Worm (Caenorhabditis elegans): ENCODE results near the gene oac-11.

Gene oac-11

DNA sequence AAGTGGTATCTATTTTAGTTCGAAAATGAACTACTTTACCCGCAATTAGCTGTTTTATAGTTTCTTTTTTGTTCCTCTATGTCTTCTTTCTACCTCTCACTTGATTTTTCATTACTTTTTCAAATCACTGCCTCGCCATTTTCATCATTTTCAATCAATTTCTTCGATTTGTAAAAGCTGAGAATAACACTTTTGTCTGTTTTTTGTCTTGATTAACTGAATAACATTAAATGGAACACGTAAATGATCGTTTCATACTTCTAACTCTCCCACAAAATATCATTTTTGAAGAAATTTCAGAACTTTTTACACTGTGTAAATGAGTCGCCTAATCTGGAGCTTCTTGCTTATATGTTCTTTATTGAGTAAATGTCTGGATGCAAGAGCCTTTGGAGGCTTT is 40.4 kb upstream of the oac-11 start, which contains the start of gene F53C3.4:
Gene F53C3.4, plus strand, starts transcription at position 301 of the 400 bp plus-strand sequence.
- TF ChIP-seq ces-1 (GFP tag; optimal IDR thresholded peaks at IDR 0.05) (no peak), zip-2 (tag; optimal IDR thresholded peaks at IDR 0.05) (no peak), fos-1 (tag; optimal IDR thresholded peaks at IDR 0.05) (no peak), set-16 (GFP tag; IDR thresholded peaks at IDR 0.05) (no peak), egl-27 (tag; optimal IDR thresholded peaks at IDR 0.05) (no peak), F49E8.2 (tag; optimal IDR thresholded peaks at IDR 0.05; ENCODE audit: borderline replicate concordance) (no peak), gei-8 (GFP tag; optimal IDR thresholded peaks at IDR 0.05) (no peak), nhr-41 (GFP tag; IDR thresholded peaks at IDR 0.05) (no peak), ceh-32 (tag; optimal IDR thresholded peaks at IDR 0.05; ENCODE audit: poor library complexity) (no peak), ztf-11 (tag; optimal IDR thresholded peaks at IDR 0.05) (no peak), ceh-28 (tag; optimal IDR thresholded peaks at IDR 0.05) (no peak), F44E2.7 (GFP tag; IDR thresholded peaks at IDR 0.05) (no peak), Y5F2A.4 (GFP tag; optimal IDR thresholded peaks at IDR 0.05) (no peak), nhr-28 (tag; optimal IDR thresholded peaks at IDR 0.05) (no peak), nhr-25 (tag; optimal IDR thresholded peaks at IDR 0.05; ENCODE audit: borderline replicate concordance, insufficient read depth) (no peak), Y48G9A.11 (GFP tag; IDR thresholded peaks at IDR 0.05) (no peak)

DNA sequence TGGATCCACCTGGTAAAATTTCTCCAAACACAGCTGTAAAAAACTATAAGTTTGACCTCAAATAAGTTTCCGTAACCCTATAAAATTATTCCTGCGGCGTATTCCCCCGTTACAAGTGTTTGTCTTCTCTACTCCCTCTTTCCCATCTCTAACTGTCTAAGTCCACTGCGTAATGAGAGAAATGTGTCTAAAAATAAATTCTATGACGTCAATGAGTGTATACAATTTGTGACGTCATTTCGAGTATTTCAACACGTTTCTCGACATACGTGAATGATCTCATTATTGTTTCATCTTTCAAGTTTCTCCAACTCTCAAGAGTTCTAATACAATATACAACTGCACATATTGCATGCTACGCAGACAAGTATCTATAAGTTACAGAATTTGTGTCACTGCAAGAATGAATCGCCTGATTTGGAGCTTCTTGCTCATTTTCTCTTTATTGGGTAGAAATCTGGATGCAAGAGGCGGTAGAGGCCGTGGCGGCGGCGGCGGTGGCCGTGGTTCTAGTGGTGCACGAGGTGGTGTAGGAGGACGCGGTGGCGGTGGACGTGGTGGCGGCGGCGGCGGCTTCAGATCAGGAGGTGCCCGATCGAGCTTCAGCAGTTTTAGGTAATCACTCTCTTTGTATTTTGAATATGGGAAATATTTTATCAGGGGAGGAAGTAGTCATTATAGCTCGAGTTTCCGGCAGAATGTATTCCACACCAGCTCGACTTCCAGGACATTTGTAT is 37.2 kb upstream of the oac-11 start, which contains the start of gene F53C3.6:
Gene F53C3.6, plus strand, starts transcription at position 385 of the 737 bp plus-strand sequence.
- no peak for TF ChIP-seq fkh-10 (GFP tag; optimal IDR thresholded peaks at IDR 0.05)
- no peak for TF ChIP-seq attf-4 (tag; optimal IDR thresholded peaks at IDR 0.05)
- no peak for TF ChIP-seq nhr-237 (tag; optimal IDR thresholded peaks at IDR 0.05)
- TF ChIP-seq nhr-76 (tag; optimal IDR thresholded peaks at IDR 0.05) = no peak
- peak in 1 of 2 experiments; percentile 76 for TF ChIP-seq lsy-2 (tag; optimal IDR thresholded peaks at IDR 0.05)
- no peak for TF ChIP-seq duxl-1 (tag; optimal IDR thresholded peaks at IDR 0.05; ENCODE audit: poor library complexity)
- TF ChIP-seq mxl-2 (GFP tag; conservative IDR thresholded peaks at IDR 0.05) = no peak
- no peak for TF ChIP-seq nhr-41 (GFP tag; IDR thresholded peaks at IDR 0.05)
- TF ChIP-seq mxl-3 (GFP tag; optimal IDR thresholded peaks at IDR 0.05) = peak; percentile 6
- TF ChIP-seq snpc-4 (tag; optimal IDR thresholded peaks at IDR 0.05) = no peak
- TF ChIP-seq nhr-42 (GFP tag; IDR thresholded peaks at IDR 0.05) = no peak
- peak; percentile 98 for TF ChIP-seq aha-1 (tag)
- TF ChIP-seq dmd-9 (GFP tag; IDR thresholded peaks at IDR 0.05) = no peak
- TF ChIP-seq rbr-2 (tag; optimal IDR thresholded peaks at IDR 0.05) = no peak
- no peak for TF ChIP-seq ceh-32 (tag; optimal IDR thresholded peaks at IDR 0.05; ENCODE audit: poor library complexity)
- TF ChIP-seq dmd-6 (GFP tag; IDR thresholded peaks at IDR 0.05) = peak; percentile 60
- TF ChIP-seq nhr-6 (tag; optimal IDR thresholded peaks at IDR 0.05) = peak; percentile 18
- no peak for TF ChIP-seq nhr-77 (tag; optimal IDR thresholded peaks at IDR 0.05)
- peak; percentile 94 for TF ChIP-seq set-16 (GFP tag; IDR thresholded peaks at IDR 0.05)
- no peak for TF ChIP-seq nhr-25 (tag; optimal IDR thresholded peaks at IDR 0.05; ENCODE audit: borderline replicate concordance, insufficient read depth)
- peak; percentile 54 for TF ChIP-seq nhr-28 (tag; optimal IDR thresholded peaks at IDR 0.05)
- no peak for TF ChIP-seq dve-1 (tag; optimal IDR thresholded peaks at IDR 0.05; ENCODE audit: insufficient read depth)
- 0 out of 2 replicates have a peak, but pooled peaks have one; percentile 37 for TF ChIP-seq hmg-1.1 (GFP tag; IDR thresholded peaks at IDR 0.05)
- no peak for TF ChIP-seq fos-1 (tag; optimal IDR thresholded peaks at IDR 0.05)
- TF ChIP-seq gei-8 (GFP tag; optimal IDR thresholded peaks at IDR 0.05) = no peak
- peak; percentile 33 for TF ChIP-seq F37D6.2 (tag; optimal IDR thresholded peaks at IDR 0.05)
- TF ChIP-seq unc-62 (GFP tag; optimal IDR thresholded peaks at IDR 0.05 in 1 of 2) = peak in 1 of 2 experiments; percentile 78
- TF ChIP-seq unc-62 (tag; optimal IDR thresholded peaks at IDR 0.05) = no peak
- TF ChIP-seq nhr-48 (tag; optimal IDR thresholded peaks at IDR 0.05) = peak; percentile 54
- no peak for TF ChIP-seq ceh-20 (GFP tag; IDR thresholded peaks at IDR 0.05)
- TF ChIP-seq ceh-28 (tag; optimal IDR thresholded peaks at IDR 0.05) = no peak
- no peak for TF ChIP-seq lin-15B (tag; optimal IDR thresholded peaks at IDR 0.05)
- TF ChIP-seq F44E2.7 (GFP tag; IDR thresholded peaks at IDR 0.05) = no peak
- peak; percentile 39 for TF ChIP-seq lin-13 (GFP tag; optimal IDR thresholded peaks at IDR 0.05)
- peak; percentile 28 for TF ChIP-seq nhr-11 (tag; optimal IDR thresholded peaks at IDR 0.05)
- TF ChIP-seq Y75B8A.6 (GFP tag; IDR thresholded peaks at IDR 0.05) = no peak
- no peak for TF ChIP-seq F49E8.2 (tag; optimal IDR thresholded peaks at IDR 0.05; ENCODE audit: borderline replicate concordance)
- peak in 1 of 2 experiments; percentile 1 for TF ChIP-seq daf-16 (GFP tag; optimal IDR thresholded peaks at IDR 0.05)
- TF ChIP-seq daf-16 (tag; optimal IDR thresholded peaks at IDR 0.05) = no peak
- TF ChIP-seq madf-9 (GFP tag; conservative IDR thresholded peaks at IDR 0.05) = no peak
- TF ChIP-seq dpl-1 (GFP tag; optimal IDR thresholded peaks at IDR 0.05) = peak; percentile 21
